Fruit fly (Drosophila melanogaster) whole organism, embryonic: ENCODE measurements around the gene CG33110.
A peak's percentile ranks its signal among the peaks of the same experiment; 100 is the strongest.

Source experiments
- Ada2b ChIP-seq: fragments of 200-800 bp; sonication (Bioruptor generic); IDR thresholded peaks from 2 replicates; pipeline ENCODE4 v1.3.6; 2022; ENCODE audit warnings: missing biosample characterization, missing genetic modification characterization
- Atf-2 ChIP-seq: fragments of 200-800 bp; sonication (Bioruptor generic); optimal IDR thresholded peaks from 2 replicates; lab custom pipeline; 2016; ENCODE audit warnings: missing biosample characterization, missing genetic modification characterization
- Atf3 ChIP-seq: fragments of 200-800 bp; sonication (Bioruptor generic); optimal IDR thresholded peaks from 3 replicates; lab custom pipeline; 2016; ENCODE audit warnings: missing biosample characterization, missing genetic modification characterization
- Bgb ChIP-seq: fragments of 200-800 bp; sonication (Bioruptor generic); IDR thresholded peaks from 2 replicates; pipeline ENCODE4 v1.3.6; 2022; ENCODE audit warnings: missing biosample characterization, missing genetic modification characterization; ENCODE audit not compliant: partially characterized antibody
- CG11695 ChIP-seq: fragments of 200-800 bp; sonication (Bioruptor generic); IDR thresholded peaks from 3 replicates; pipeline ENCODE4 v1.3.6; 2022; ENCODE audit warnings: missing biosample characterization, missing genetic modification characterization
- CG12104 ChIP-seq: fragments of 200-800 bp; sonication (Bioruptor generic); optimal IDR thresholded peaks from 3 replicates; lab custom pipeline; 2016; ENCODE audit warnings: missing biosample characterization, missing genetic modification characterization
- CG12942 ChIP-seq: fragments of 200-800 bp; sonication (Bioruptor generic); optimal IDR thresholded peaks from 3 replicates; lab custom pipeline; 2016; ENCODE audit warnings: missing biosample characterization, missing genetic modification characterization
- CG1529 ChIP-seq: fragments of 200-800 bp; sonication (Bioruptor generic); optimal IDR thresholded peaks from 3 replicates; lab custom pipeline; 2018; ENCODE audit warnings: missing biosample characterization, missing genetic modification characterization
- CG15479 ChIP-seq: fragments of 200-800 bp; sonication (Bioruptor generic); optimal IDR thresholded peaks from 3 replicates; lab custom pipeline; 2019; ENCODE audit warnings: missing biosample characterization, mild to moderate bottlenecking, missing genetic modification characterization, moderate library complexity
- CG31388 ChIP-seq: fragments of 200-800 bp; sonication (Bioruptor generic); optimal IDR thresholded peaks from 2 replicates; lab custom pipeline; 2016; ENCODE audit warnings: missing biosample characterization, missing genetic modification characterization
- CG3281 ChIP-seq: fragments of 200-800 bp; sonication (Bioruptor generic); optimal IDR thresholded peaks from 3 replicates; lab custom pipeline; 2017; ENCODE audit warnings: missing biosample characterization, mild to moderate bottlenecking, missing genetic modification characterization
- CG33213 ChIP-seq: fragments of 200-800 bp; sonication (Bioruptor generic); optimal IDR thresholded peaks from 3 replicates; lab custom pipeline; 2016; ENCODE audit warnings: missing biosample characterization, missing genetic modification characterization
- CG3838 ChIP-seq: fragments of 200-800 bp; sonication (Bioruptor generic); optimal IDR thresholded peaks from 3 replicates; lab custom pipeline; 2016; ENCODE audit warnings: missing biosample characterization, missing genetic modification characterization
- CG3995 ChIP-seq: fragments of 200-800 bp; sonication (Bioruptor generic); optimal IDR thresholded peaks from 3 replicates; lab custom pipeline; 2016; ENCODE audit warnings: missing biosample characterization, missing genetic modification characterization
- CG5180 ChIP-seq: fragments of 200-800 bp; sonication (Bioruptor generic); optimal IDR thresholded peaks from 3 replicates; lab custom pipeline; 2017; ENCODE audit warnings: missing biosample characterization, missing genetic modification characterization, mild to moderate bottlenecking, moderate library complexity, missing genetic modification reagents
- CG6689 ChIP-seq: fragments of 200-800 bp; sonication (Bioruptor generic); IDR thresholded peaks from 2 replicates; pipeline ENCODE4 v1.3.6; 2022; ENCODE audit warnings: missing biosample characterization, missing genetic modification characterization
- CG7357 ChIP-seq: fragments of 200-800 bp; sonication (Bioruptor generic); IDR thresholded peaks from 3 replicates; pipeline ENCODE4 v1.3.6; 2022; ENCODE audit warnings: missing biosample characterization, missing genetic modification characterization
- CG7372 ChIP-seq: fragments of 200-800 bp; sonication (Bioruptor generic); IDR thresholded peaks from 2 replicates; pipeline ENCODE4 v1.3.6; 2022; ENCODE audit warnings: missing biosample characterization, missing genetic modification characterization
- CG7839 ChIP-seq: fragments of 200-800 bp; sonication (Bioruptor generic); optimal IDR thresholded peaks from 3 replicates; lab custom pipeline; 2018; ENCODE audit warnings: missing biosample characterization, mild to moderate bottlenecking, missing genetic modification characterization, moderate library complexity
- CG8089 ChIP-seq: fragments of 200-800 bp; sonication (Bioruptor generic); optimal IDR thresholded peaks from 3 replicates; lab custom pipeline; 2016; ENCODE audit warnings: missing biosample characterization, missing genetic modification characterization
- H2.0 ChIP-seq: fragments of 200-800 bp; sonication (Bioruptor generic); IDR thresholded peaks from 2 replicates; pipeline ENCODE4 v1.3.6; 2022; ENCODE audit warnings: missing biosample characterization, missing genetic modification characterization
- HLHmδ ChIP-seq: fragments of 200-800 bp; sonication (Bioruptor generic); optimal IDR thresholded peaks from 2 replicates; lab custom pipeline; 2018; ENCODE audit warnings: missing biosample characterization, mild to moderate bottlenecking, missing genetic modification characterization, moderate library complexity
- Hr51 ChIP-seq, 2 experiments: fragments of 200-800 bp; sonication (Bioruptor generic); optimal IDR thresholded peaks; 2 replicates in 1 of 2; 3 replicates in 1 of 2; lab custom pipeline; 2016 to 2018; ENCODE audit warnings: missing biosample characterization in 2 of 2, missing genetic modification characterization in 2 of 2, mild to moderate bottlenecking in 1 of 2, moderate library complexity in 1 of 2
- Mes4 ChIP-seq: fragments of 200-800 bp; sonication (Bioruptor generic); optimal IDR thresholded peaks from 2 replicates; lab custom pipeline; 2016; ENCODE audit warnings: missing biosample characterization, missing genetic modification characterization
- NC2α ChIP-seq: fragments of 200-800 bp; sonication (Bioruptor generic); optimal IDR thresholded peaks from 2 replicates; lab custom pipeline; 2016; ENCODE audit warnings: missing biosample characterization, missing genetic modification characterization
- NC2β ChIP-seq: fragments of 200-800 bp; sonication (Bioruptor generic); optimal IDR thresholded peaks from 2 replicates; lab custom pipeline; 2016; ENCODE audit warnings: missing biosample characterization, missing genetic modification characterization
- Ptx1 ChIP-seq: fragments of 200-800 bp; sonication (Bioruptor generic); IDR thresholded peaks from 2 replicates; pipeline ENCODE4 v1.3.6; 2022; ENCODE audit warnings: missing biosample characterization, missing genetic modification characterization
- Rfx ChIP-seq: fragments of 200-800 bp; sonication (Bioruptor generic); IDR thresholded peaks from 2 replicates; pipeline ENCODE4 v1.3.6; 2022; ENCODE audit warnings: missing biosample characterization, missing genetic modification characterization
- aop ChIP-seq: fragments of 200-800 bp; sonication (Bioruptor generic); IDR thresholded peaks from 2 replicates; pipeline ENCODE4 v1.3.6; 2022; ENCODE audit warnings: missing biosample characterization, missing genetic modification characterization
- cato ChIP-seq: fragments of 200-800 bp; sonication (Bioruptor generic); optimal IDR thresholded peaks from 2 replicates; lab custom pipeline; 2016; ENCODE audit warnings: missing biosample characterization, missing genetic modification characterization, borderline replicate concordance
- chinmo ChIP-seq: fragments of 200-800 bp; sonication (Bioruptor generic); IDR thresholded peaks from 4 replicates; pipeline ENCODE4 v1.3.6; 2022; ENCODE audit warnings: missing biosample characterization, missing genetic modification characterization; ENCODE audit not compliant: partially characterized antibody
- ci ChIP-seq: fragments of 200-800 bp; sonication (Bioruptor generic); IDR thresholded peaks from 3 replicates; pipeline ENCODE4 v1.3.6; 2022; ENCODE audit warnings: missing biosample characterization, missing genetic modification characterization
- dm ChIP-seq: fragments of 200-800 bp; sonication (Bioruptor generic); optimal IDR thresholded peaks from 3 replicates; lab custom pipeline; 2016; ENCODE audit warnings: missing biosample characterization, missing genetic modification characterization
- emc ChIP-seq: fragments of 200-800 bp; sonication (Bioruptor generic); optimal IDR thresholded peaks from 2 replicates; lab custom pipeline; 2016; ENCODE audit warnings: missing biosample characterization, missing genetic modification characterization
- fd102C ChIP-seq: fragments of 200-800 bp; sonication (Bioruptor generic); optimal IDR thresholded peaks from 2 replicates; lab custom pipeline; 2018; ENCODE audit warnings: missing biosample characterization, mild to moderate bottlenecking, missing genetic modification characterization, moderate library complexity
- inv ChIP-seq: fragments of 200-800 bp; sonication (Bioruptor generic); IDR thresholded peaks from 2 replicates; pipeline ENCODE4 v1.3.6; 2022; ENCODE audit warnings: missing biosample characterization, missing genetic modification characterization; ENCODE audit not compliant: partially characterized antibody
- kay ChIP-seq: fragments of 200-800 bp; sonication (Bioruptor generic); optimal IDR thresholded peaks from 2 replicates; lab custom pipeline; 2016; ENCODE audit warnings: missing biosample characterization, missing genetic modification characterization
- kni ChIP-seq: fragments of 200-800 bp; sonication (Bioruptor generic); optimal IDR thresholded peaks from 3 replicates; lab custom pipeline; 2017; ENCODE audit warnings: mild to moderate bottlenecking, missing biosample characterization, missing genetic modification reagents, missing genetic modification characterization
- lmd ChIP-seq: fragments of 200-800 bp; sonication (Bioruptor generic); IDR thresholded peaks from 2 replicates; pipeline ENCODE4 v1.3.6; 2022; ENCODE audit warnings: missing biosample characterization, missing genetic modification characterization
- pb ChIP-seq: fragments of 200-800 bp; sonication (Bioruptor generic); optimal IDR thresholded peaks from 3 replicates; lab custom pipeline; 2016; ENCODE audit warnings: missing biosample characterization, missing genetic modification characterization
- pros ChIP-seq: fragments of 200-800 bp; sonication (Bioruptor generic); optimal IDR thresholded peaks from 3 replicates; lab custom pipeline; 2019; ENCODE audit warnings: missing biosample characterization, mild to moderate bottlenecking, missing genetic modification characterization, moderate library complexity
- pzg ChIP-seq: fragments of 200-800 bp; sonication (Bioruptor generic); optimal IDR thresholded peaks from 3 replicates; lab custom pipeline; 2018; ENCODE audit warnings: missing biosample characterization, mild to moderate bottlenecking, missing genetic modification characterization, moderate library complexity
- row ChIP-seq: fragments of 200-800 bp; sonication (Bioruptor generic); IDR thresholded peaks from 3 replicates; pipeline ENCODE4 v1.3.6; 2022; ENCODE audit warnings: missing biosample characterization, missing genetic modification characterization
- seq ChIP-seq: fragments of 200-800 bp; sonication (Bioruptor generic); IDR thresholded peaks from 2 replicates; pipeline ENCODE4 v1.3.6; 2022; ENCODE audit warnings: missing biosample characterization, missing genetic modification characterization
- tio ChIP-seq: fragments of 200-800 bp; sonication (Bioruptor generic); optimal IDR thresholded peaks from 2 replicates; lab custom pipeline; 2017; ENCODE audit warnings: missing biosample characterization, missing genetic modification characterization, inconsistent platforms
- trh ChIP-seq: fragments of 200-800 bp; sonication (Bioruptor generic); optimal IDR thresholded peaks from 2 replicates; lab custom pipeline; 2016; ENCODE audit warnings: missing biosample characterization, missing genetic modification characterization
- tup ChIP-seq: fragments of 200-800 bp; sonication (Bioruptor generic); optimal IDR thresholded peaks from 2 replicates; lab custom pipeline; 2016; ENCODE audit warnings: missing biosample characterization, mild to moderate bottlenecking, missing genetic modification characterization, moderate library complexity
- twi ChIP-seq: fragments of 200-800 bp; optimal IDR thresholded peaks from 2 replicates; lab custom pipeline; 2019; ENCODE audit warnings: missing biosample characterization, mild to moderate bottlenecking, missing genetic modification characterization, moderate library complexity
- tx ChIP-seq: fragments of 200-800 bp; sonication (Bioruptor generic); optimal IDR thresholded peaks from 2 replicates; lab custom pipeline; 2016; ENCODE audit warnings: missing biosample characterization, missing genetic modification characterization
- vvl ChIP-seq: fragments of 200-800 bp; sonication (Bioruptor generic); IDR thresholded peaks from 2 replicates; pipeline ENCODE4 v1.3.6; 2022; ENCODE audit warnings: missing biosample characterization, missing genetic modification characterization
- yki ChIP-seq: fragments of >200 bp; optimal IDR thresholded peaks from 3 replicates; lab custom pipeline; 2018
- zfh1 ChIP-seq: fragments of 200-800 bp; sonication (Bioruptor generic); IDR thresholded peaks from 3 replicates; pipeline ENCODE4 v1.3.6; 2022; ENCODE audit warnings: missing biosample characterization, missing genetic modification characterization

CG33110 gene

DNA sequence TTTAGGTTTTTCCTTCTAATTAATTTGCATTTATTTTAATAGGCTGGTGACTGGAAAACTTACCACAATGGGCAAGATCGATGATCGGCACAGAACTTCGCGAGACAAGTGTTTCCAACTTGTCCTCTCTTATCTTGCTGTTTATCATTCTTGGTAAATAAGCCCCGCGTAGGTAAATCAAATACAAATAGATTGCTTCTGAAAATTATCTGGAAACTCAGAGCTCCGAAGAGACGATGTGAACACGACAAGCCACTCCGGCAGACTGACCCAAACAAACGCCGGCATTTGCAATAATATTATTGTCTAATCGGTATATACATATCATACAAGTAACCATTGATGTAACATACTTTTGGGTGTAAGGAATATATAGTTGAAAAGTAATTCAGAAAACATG is 39.7 kb upstream of the CG33110 start, which contains the start of gene CG33099 (continued):
- 0 out of 3 replicates have a peak, but pooled peaks have one; percentile 34 for TF ChIP-seq zfh1 (GFP tag; lab: Robert Waterston, UW)
- peak; percentile 57 for TF ChIP-seq CG3281
- TF ChIP-seq Bgb (GFP tag; lab: Robert Waterston, UW): peak; percentile 45; the same call in 1 of the 2 replicates
- TF ChIP-seq pb (GFP tag; lab: Kevin White, UChicago): no peak
- TF ChIP-seq twi: no peak
- no peak for TF ChIP-seq Atf3 (GFP tag; lab: Kevin White, UChicago)
- no peak for TF ChIP-seq CG1529 (GFP tag; lab: Kevin White, UChicago)
- no peak for TF ChIP-seq emc (GFP tag; lab: Kevin White, UChicago)
- TF ChIP-seq CG12104 (GFP tag; lab: Kevin White, UChicago): peak; percentile 20
- no peak for TF ChIP-seq CG7372
- TF ChIP-seq HLHmδ (GFP tag; lab: Kevin White, UChicago): no peak
- no peak for TF ChIP-seq trh (GFP tag; lab: Kevin White, UChicago)
- no peak for TF ChIP-seq Mes4 (GFP tag; lab: Kevin White, UChicago)
- peak; percentile 67 for TF ChIP-seq fd102C (GFP tag; lab: Kevin White, UChicago)
- peak; percentile 78 for TF ChIP-seq ci (GFP tag; lab: Robert Waterston, UW)
- no peak for TF ChIP-seq pros (GFP tag; lab: Kevin White, UChicago)
- peak; percentile 30 for TF ChIP-seq CG7839 (tag; lab: Kevin White, UChicago)
- peak; percentile 35; the same call in 1 of the 4 replicates for TF ChIP-seq chinmo (GFP tag; lab: Robert Waterston, UW)
- no peak for TF ChIP-seq tio (GFP tag; lab: Kevin White, UChicago)
- no peak for TF ChIP-seq yki
- TF ChIP-seq Rfx: peak; percentile 57; the same call in 1 of the 2 replicates
- no peak for TF ChIP-seq CG3995
- TF ChIP-seq tx (GFP tag; lab: Kevin White, UChicago): no peak
- no peak for TF ChIP-seq CG12942
- TF ChIP-seq Ptx1 (GFP tag; lab: Robert Waterston, UW): no peak
- peak; percentile 28 for TF ChIP-seq CG33213 (GFP tag; lab: Kevin White, UChicago)
- TF ChIP-seq vvl: peak; percentile 47; the same call in 1 of the 2 replicates
- TF ChIP-seq NC2α (GFP tag; lab: Kevin White, UChicago): peak; percentile 19
- no peak for TF ChIP-seq seq
- TF ChIP-seq row (GFP tag; lab: Robert Waterston, UW): no peak
- TF ChIP-seq CG6689: no peak
- TF ChIP-seq H2.0: no peak
- TF ChIP-seq aop: 0 out of 2 replicates have a peak, but pooled peaks have one; percentile 24
- TF ChIP-seq lmd: no peak
- TF ChIP-seq tup: no peak
- TF ChIP-seq Hr51 (GFP tag; optimal IDR thresholded peaks at IDR 0.05; lab: Kevin White, UChicago): peak in 1 of 2 experiments; percentile 16
- no peak for TF ChIP-seq CG15479 (GFP tag; lab: Kevin White, UChicago)
- TF ChIP-seq CG3838: peak; percentile 9
- TF ChIP-seq pzg (GFP tag; lab: Kevin White, UChicago): no peak
- TF ChIP-seq kni (GFP tag; lab: Kevin White, UChicago): peak; percentile 68
- TF ChIP-seq Atf-2: no peak
- no peak for TF ChIP-seq CG31388 (GFP tag; lab: Kevin White, UChicago)
- no peak for TF ChIP-seq CG11695
- TF ChIP-seq CG7357 (GFP tag; lab: Robert Waterston, UW): no peak
- no peak for TF ChIP-seq cato (GFP tag; lab: Kevin White, UChicago)
- TF ChIP-seq dm (GFP tag; lab: Kevin White, UChicago): no peak
- TF ChIP-seq inv (GFP tag; lab: Robert Waterston, UW): no peak
- TF ChIP-seq NC2β (GFP tag; lab: Kevin White, UChicago): peak; percentile 31
- TF ChIP-seq CG8089 (GFP tag; lab: Kevin White, UChicago): no peak
- TF ChIP-seq kay (GFP tag; lab: Kevin White, UChicago): peak; percentile 4
- peak; percentile 56 for TF ChIP-seq CG5180 (GFP tag; lab: Kevin White, UChicago)
- TF ChIP-seq Ada2b (GFP tag; lab: Robert Waterston, UW): no peak
